Worm (Caenorhabditis elegans) whole organism, L4/young adult: ENCODE results near the gene Y82E9BL.18.

ENCODE experiments used
- W03F9.2 ChIP-seq: fragments of 150-350 bp; optimal IDR thresholded peaks from 2 replicates; lab custom pipeline; 2014; ENCODE audit warnings: missing biosample characterization, missing genetic modification characterization
- dao-5 ChIP-seq: sonication (generic microtip); optimal IDR thresholded peaks from 2 replicates; lab custom pipeline; 2016; ENCODE audit warnings: missing genotype, missing genetic modification characterization, moderate library complexity, missing compliant biosample characterization
- him-1 ChIP-seq: sonication (generic microtip); optimal IDR thresholded peaks from 2 replicates; lab custom pipeline; 2016; ENCODE audit warnings: missing genotype, missing genetic modification reagents, missing genetic modification characterization, missing compliant biosample characterization

DNA sequence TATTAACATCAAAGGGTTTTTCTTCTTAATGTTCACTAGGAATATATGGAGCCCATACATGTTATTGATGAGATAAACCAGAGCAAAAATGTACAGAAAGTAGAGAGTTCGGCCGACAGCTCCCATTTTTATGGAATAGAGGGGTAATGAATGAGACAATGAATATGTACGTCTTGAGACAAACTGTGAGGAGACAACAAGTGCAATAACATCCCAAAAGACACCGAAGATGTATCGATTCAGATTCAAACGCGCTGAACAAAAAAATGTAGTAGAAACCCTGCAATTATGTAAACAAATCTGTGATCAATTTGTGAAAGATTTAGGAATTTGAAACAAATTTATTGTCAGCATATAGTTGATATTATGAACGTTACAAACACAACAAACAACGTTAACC lies 20.4 kb downstream of the Y82E9BL.18 start:
- no peak for TF ChIP-seq him-1 (tag; lab: Kevin White, UChicago)
- no peak for TF ChIP-seq W03F9.2
- TF ChIP-seq dao-5 (tag; lab: Kevin White, UChicago) = no peak
